Worm (Caenorhabditis elegans) whole organism, L4 larva: Measurements from ENCODE around the gene srj-44.

Experiments used
- D1046.2 ChIP-seq: fragments of 200-800 bp; sonication (Bioruptor generic); IDR thresholded peaks from 2 replicates; pipeline ENCODE4 v1.3.6; 2022; ENCODE audit warnings: missing genetic modification characterization, missing compliant biosample characterization
- F44E2.7 ChIP-seq: fragments of 200-800 bp; sonication (Bioruptor generic); IDR thresholded peaks from 2 replicates; pipeline ENCODE4 v2.1.2; 2022; ENCODE audit warnings: missing genetic modification characterization, missing compliant biosample characterization
- T20F7.1 ChIP-seq: fragments of 200-800 bp; sonication (Bioruptor generic); optimal IDR thresholded peaks from 2 replicates; lab custom pipeline; 2018; ENCODE audit warnings: mild to moderate bottlenecking, missing genetic modification characterization, missing compliant biosample characterization
- Y105C5A.15 ChIP-seq: fragments of 200-800 bp; sonication (Bioruptor generic); IDR thresholded peaks from 2 replicates; pipeline ENCODE4 v1.3.6; 2022; ENCODE audit warnings: missing genetic modification characterization, missing compliant biosample characterization
- Y48G9A.11 ChIP-seq: fragments of 200-800 bp; sonication (Bioruptor generic); IDR thresholded peaks from 2 replicates; pipeline ENCODE4 v1.3.6; 2022; ENCODE audit warnings: missing genetic modification reagents, missing genetic modification characterization, missing compliant biosample characterization
- Y75B8A.6 ChIP-seq: fragments of 200-800 bp; sonication (Bioruptor generic); IDR thresholded peaks from 2 replicates; pipeline ENCODE4 v1.3.6; 2022; ENCODE audit warnings: missing genetic modification reagents, missing genetic modification characterization, missing compliant biosample characterization
- ZK337.2 ChIP-seq: fragments of 200-800 bp; sonication (Bioruptor generic); IDR thresholded peaks from 2 replicates; pipeline ENCODE4 v1.3.6; 2022; ENCODE audit warnings: missing genetic modification reagents, missing genetic modification characterization, missing compliant biosample characterization
- aha-1 ChIP-seq: fragments of 150-350 bp; peaks from one replicate; lab custom pipeline; 2014; ENCODE audit warnings: missing biosample characterization, missing genetic modification characterization
- ceh-20 ChIP-seq: fragments of 200-800 bp; sonication (Bioruptor generic); IDR thresholded peaks from 2 replicates; pipeline ENCODE4 v1.3.6; 2022; ENCODE audit warnings: missing genetic modification reagents, missing genetic modification characterization, missing compliant biosample characterization
- ceh-28 ChIP-seq: fragments of 150-350 bp; optimal IDR thresholded peaks from 2 replicates; lab custom pipeline; 2014; ENCODE audit warnings: missing biosample characterization, missing genetic modification reagents, missing genetic modification characterization
- ces-1 ChIP-seq: fragments of 150-350 bp; sonication (generic microtip); optimal IDR thresholded peaks from 4 replicates; lab custom pipeline; 2014; ENCODE audit warnings: missing biosample characterization, missing genetic modification reagents, missing genetic modification characterization
- cey-2 ChIP-seq: sonication (generic microtip); optimal IDR thresholded peaks from 3 replicates; lab custom pipeline; 2017; ENCODE audit warnings: missing genetic modification characterization, mild to moderate bottlenecking, missing compliant biosample characterization, antibody characterized with exemption, borderline replicate concordance; ENCODE audit not compliant: insufficient read depth
- ctbp-1 ChIP-seq: fragments of 200-800 bp; sonication (Bioruptor generic); IDR thresholded peaks from 2 replicates; pipeline ENCODE4 v1.3.6; 2022; ENCODE audit warnings: missing genetic modification reagents, missing genetic modification characterization, missing compliant biosample characterization
- daf-12 ChIP-seq: fragments of 150-350 bp; optimal IDR thresholded peaks from 2 replicates; lab custom pipeline; 2014; ENCODE audit warnings: missing biosample characterization, missing genetic modification reagents, missing genetic modification characterization
- daf-16 ChIP-seq, 3 experiments: sonication (generic microtip); optimal IDR thresholded peaks; 2 replicates each; lab custom pipeline; 2016 to 2017; ENCODE audit warnings: missing genetic modification characterization in 3 of 3, missing genetic modification reagents in 3 of 3, mild to moderate bottlenecking in 2 of 3, missing compliant biosample characterization in 2 of 3, missing biosample characterization in 1 of 3, moderate library complexity in 1 of 3
- dmd-6 ChIP-seq: fragments of 200-800 bp; sonication (Bioruptor generic); IDR thresholded peaks from 2 replicates; pipeline ENCODE4 v1.3.6; 2022; ENCODE audit warnings: missing genetic modification reagents, missing genetic modification characterization, missing compliant biosample characterization
- dve-1 ChIP-seq: sonication (generic microtip); optimal IDR thresholded peaks from 2 replicates; lab custom pipeline; 2017; ENCODE audit warnings: antibody characterized with exemption, mild to moderate bottlenecking, missing genetic modification characterization, missing compliant biosample characterization; ENCODE audit not compliant: insufficient read depth
- egl-27 ChIP-seq: sonication (generic microtip); optimal IDR thresholded peaks from 3 replicates; lab custom pipeline; 2017; ENCODE audit warnings: missing biosample characterization, missing genetic modification reagents, missing genetic modification characterization
- hif-1 ChIP-seq, 2 experiments: sonication (generic microtip); optimal IDR thresholded peaks; 2 replicates each; lab custom pipeline; 2016 to 2017; ENCODE audit warnings: missing compliant biosample characterization in 2 of 2, missing genetic modification characterization in 2 of 2, missing genetic modification reagents in 2 of 2, missing genotype in 2 of 2, mild to moderate bottlenecking in 1 of 2
- hlh-11 ChIP-seq: fragments of 200-800 bp; sonication (Bioruptor generic); optimal IDR thresholded peaks from 2 replicates; lab custom pipeline; 2018; ENCODE audit warnings: mild to moderate bottlenecking, missing genetic modification characterization, missing compliant biosample characterization
- hlh-30 ChIP-seq: sonication (generic microtip); optimal IDR thresholded peaks from 2 replicates; lab custom pipeline; 2017; ENCODE audit warnings: antibody characterized with exemption, mild to moderate bottlenecking, missing genetic modification characterization, missing compliant biosample characterization; ENCODE audit not compliant: insufficient read depth
- lin-1 ChIP-seq: fragments of 200-800 bp; sonication (Bioruptor generic); IDR thresholded peaks from 2 replicates; pipeline ENCODE4 v1.3.6; 2022; ENCODE audit warnings: missing genetic modification reagents, missing genetic modification characterization, missing compliant biosample characterization
- lin-29 ChIP-seq: fragments of 200-800 bp; sonication (Bioruptor generic); IDR thresholded peaks from 2 replicates; pipeline ENCODE4 v1.3.6; 2022; ENCODE audit warnings: missing genetic modification reagents, missing genetic modification characterization, missing compliant biosample characterization
- lin-38 ChIP-seq: fragments of 200-800 bp; sonication (Bioruptor generic); IDR thresholded peaks from 2 replicates; pipeline ENCODE4 v1.3.6; 2022; ENCODE audit warnings: missing genetic modification reagents, missing genetic modification characterization, missing compliant biosample characterization
- lin-39 ChIP-seq: fragments of 150-350 bp; optimal IDR thresholded peaks from 2 replicates; lab custom pipeline; 2014; ENCODE audit warnings: missing biosample characterization, missing genetic modification reagents, missing genetic modification characterization
- lsy-2 ChIP-seq, 2 experiments: fragments of 150-350 bp in 1 of 2; sonication (generic microtip) in 1 of 2; optimal IDR thresholded peaks; 2 replicates each; lab custom pipeline; 2014 to 2017; ENCODE audit warnings: missing biosample characterization in 2 of 2, missing genetic modification characterization in 2 of 2
- mep-1 ChIP-seq: fragments of 150-350 bp; sonication (generic microtip); optimal IDR thresholded peaks from 3 replicates; lab custom pipeline; 2014; ENCODE audit warnings: missing biosample characterization, missing genetic modification characterization
- nhr-102 ChIP-seq: sonication (generic microtip); optimal IDR thresholded peaks from 2 replicates; lab custom pipeline; 2016; ENCODE audit warnings: mild to moderate bottlenecking, missing genetic modification characterization, moderate library complexity, missing compliant biosample characterization
- nhr-11 ChIP-seq: fragments of 150-350 bp; optimal IDR thresholded peaks from 2 replicates; lab custom pipeline; 2014; ENCODE audit warnings: missing biosample characterization, missing genetic modification characterization
- nhr-111 ChIP-seq: fragments of 200-800 bp; sonication (Bioruptor generic); optimal IDR thresholded peaks from 2 replicates; lab custom pipeline; 2018; ENCODE audit warnings: mild to moderate bottlenecking, missing genetic modification characterization, missing compliant biosample characterization
- nhr-237 ChIP-seq: sonication (generic microtip); optimal IDR thresholded peaks from 2 replicates; lab custom pipeline; 2017; ENCODE audit warnings: missing biosample characterization, missing genetic modification characterization
- nhr-28 ChIP-seq: fragments of 150-350 bp; optimal IDR thresholded peaks from 2 replicates; lab custom pipeline; 2014; ENCODE audit warnings: missing biosample characterization, missing genetic modification characterization
- nhr-41 ChIP-seq: fragments of 200-800 bp; sonication (Bioruptor generic); IDR thresholded peaks from 2 replicates; pipeline ENCODE4 v1.3.6; 2022; ENCODE audit warnings: missing genetic modification reagents, missing genetic modification characterization, missing compliant biosample characterization
- nhr-42 ChIP-seq: fragments of 200-800 bp; sonication (Bioruptor generic); IDR thresholded peaks from 2 replicates; pipeline ENCODE4 v1.3.6; 2022; ENCODE audit warnings: missing genetic modification characterization, missing compliant biosample characterization
- pha-4 ChIP-seq, 2 experiments: fragments of 150-350 bp in 1 of 2; fragments of 200-800 bp in 1 of 2; sonication (Bioruptor generic) in 1 of 2; IDR thresholded peaks in 1 of 2; optimal IDR thresholded peaks in 1 of 2; 2 replicates each; pipeline versions ENCODE4 v1.3.6 to Lab custom; 2014 to 2022; ENCODE audit warnings: missing genetic modification characterization in 2 of 2, missing genetic modification reagents in 2 of 2, missing biosample characterization in 1 of 2, missing compliant biosample characterization in 1 of 2
- php-3 ChIP-seq: fragments of 200-800 bp; sonication (Bioruptor generic); IDR thresholded peaks from 2 replicates; pipeline ENCODE4 v1.3.6; 2022; ENCODE audit warnings: missing genetic modification reagents, missing genetic modification characterization, missing compliant biosample characterization
- pqm-1 ChIP-seq: sonication (generic microtip); optimal IDR thresholded peaks from 2 replicates; lab custom pipeline; 2017; ENCODE audit warnings: missing biosample characterization, missing genetic modification characterization
- skn-1 ChIP-seq: fragments of 150-350 bp; optimal IDR thresholded peaks from 2 replicates; lab custom pipeline; 2014; ENCODE audit warnings: missing biosample characterization, missing genetic modification characterization
- snpc-4 ChIP-seq: fragments of 150-350 bp; optimal IDR thresholded peaks from 2 replicates; lab custom pipeline; 2014; ENCODE audit warnings: missing biosample characterization, missing genetic modification characterization
- spr-3 ChIP-seq: fragments of 200-800 bp; sonication (Bioruptor generic); optimal IDR thresholded peaks from 2 replicates; lab custom pipeline; 2018; ENCODE audit warnings: mild to moderate bottlenecking, missing genetic modification characterization, missing compliant biosample characterization
- tag-97 ChIP-seq: fragments of 200-800 bp; sonication (Bioruptor generic); IDR thresholded peaks from 2 replicates; pipeline ENCODE4 v1.3.6; 2022; ENCODE audit warnings: missing genetic modification characterization, missing compliant biosample characterization
- unc-62 ChIP-seq, 3 experiments: fragments of 150-350 bp in 1 of 3; sonication (generic microtip); optimal IDR thresholded peaks in 2 of 3; peaks in 1 of 3; 1 replicate in 1 of 3; 2 replicates in 2 of 3; lab custom pipeline; 2014 to 2017; ENCODE audit warnings: missing biosample characterization in 3 of 3, missing genetic modification characterization in 3 of 3, missing genetic modification reagents in 3 of 3, missing genotype in 1 of 3
- zip-11 ChIP-seq: fragments of 200-800 bp; sonication (Bioruptor generic); IDR thresholded peaks from 2 replicates; pipeline ENCODE4 v1.3.6; 2022; ENCODE audit warnings: missing genetic modification characterization, missing compliant biosample characterization

The srj-44 gene

ce11 chrV:2876188-2876831, 30.6 kb upstream of the srj-44 start:
- TF ChIP-seq hif-1 (tag; optimal IDR thresholded peaks at IDR 0.05; lab: Kevin White, UChicago) (no peak), skn-1 (tag; lab: Kevin White, UChicago) (no peak), lin-1 (GFP tag; lab: Robert Waterston, UW) (no peak), php-3 (GFP tag; lab: Robert Waterston, UW) (0 out of 2 replicates have a peak, but pooled peaks have one; percentile 13), Y105C5A.15 (no peak), aha-1 (peak; percentile 65), cey-2 (tag; lab: Kevin White, UChicago) (no peak), ceh-20 (no peak), unc-62 (GFP tag; optimal IDR thresholded peaks at IDR 0.05 in 1 of 2; lab: Kevin White, UChicago) (peak in 1 of 2 experiments; percentile 76), unc-62 (tag; optimal IDR thresholded peaks at IDR 0.05; lab: Kevin White, UChicago) (no peak), ZK337.2 (GFP tag; lab: Robert Waterston, UW) (no peak), Y75B8A.6 (GFP tag; lab: Robert Waterston, UW) (no peak), pha-4 (GFP tag; IDR thresholded peaks at IDR 0.05; lab: Robert Waterston, UW) (no peak), pha-4 (tag; optimal IDR thresholded peaks at IDR 0.05; lab: Kevin White, UChicago) (no peak), spr-3 (GFP tag; lab: Kevin White, UChicago) (no peak), dmd-6 (no peak)

- TF ChIP-seq mep-1 (tag; lab: Kevin White, UChicago): peak; percentile 16
- TF ChIP-seq daf-16 (GFP tag; optimal IDR thresholded peaks at IDR 0.05; lab: Kevin White, UChicago): no peak
- peak; percentile 48 for TF ChIP-seq daf-16 (tag; optimal IDR thresholded peaks at IDR 0.05; lab: Kevin White, UChicago)
- peak; percentile 25 for TF ChIP-seq pqm-1 (tag; lab: Kevin White, UChicago)
- TF ChIP-seq lin-1 (GFP tag; lab: Robert Waterston, UW): no peak
- no peak for TF ChIP-seq tag-97 (GFP tag; lab: Robert Waterston, UW)
- TF ChIP-seq dve-1 (tag; lab: Kevin White, UChicago): peak; percentile 74
- TF ChIP-seq lin-29 (GFP tag; lab: Robert Waterston, UW): no peak
- TF ChIP-seq php-3 (GFP tag; lab: Robert Waterston, UW): peak; percentile 56; the same call in 1 of the 2 replicates
- TF ChIP-seq nhr-11 (tag; lab: Kevin White, UChicago): no peak
- peak; percentile 37 for TF ChIP-seq hlh-11 (tag; lab: Kevin White, UChicago)
- TF ChIP-seq dmd-6: peak; percentile 72
Measured at ce11 chrV:2875422-2875821, 29.8 kb upstream of the srj-44 start, which contains the start of gene folt-2. Gene folt-2 (minus strand): TSS chrV:2875600.

ce11 chrV:2872947-2873346, 27.3 kb upstream of the srj-44 start:
- TF ChIP-seq Y48G9A.11 (no peak), pha-4 (GFP tag; IDR thresholded peaks at IDR 0.05; lab: Robert Waterston, UW) (no peak), pha-4 (tag; optimal IDR thresholded peaks at IDR 0.05; lab: Kevin White, UChicago) (no peak), nhr-42 (GFP tag; lab: Robert Waterston, UW) (no peak), ceh-28 (tag; lab: Kevin White, UChicago) (no peak), nhr-237 (tag; lab: Kevin White, UChicago) (no peak), lin-39 (tag; lab: Kevin White, UChicago) (no peak), snpc-4 (tag; lab: Kevin White, UChicago) (no peak), nhr-41 (GFP tag; lab: Robert Waterston, UW) (no peak), lsy-2 (tag; optimal IDR thresholded peaks at IDR 0.05; lab: Kevin White, UChicago) (no peak), nhr-102 (tag; lab: Kevin White, UChicago) (peak; percentile 17), spr-3 (GFP tag; lab: Kevin White, UChicago) (no peak), pqm-1 (tag; lab: Kevin White, UChicago) (no peak), lin-38 (GFP tag; lab: Robert Waterston, UW) (no peak), nhr-28 (tag; lab: Kevin White, UChicago) (no peak), daf-12 (tag; lab: Kevin White, UChicago) (no peak), hlh-30 (no peak), D1046.2 (GFP tag; lab: Robert Waterston, UW) (no peak), nhr-111 (GFP tag; lab: Kevin White, UChicago) (no peak), egl-27 (tag; lab: Kevin White, UChicago) (no peak), ctbp-1 (no peak), lin-29 (GFP tag; lab: Robert Waterston, UW) (no peak), unc-62 (GFP tag; optimal IDR thresholded peaks at IDR 0.05 in 1 of 2; lab: Kevin White, UChicago) (peak in 1 of 2 experiments; percentile 88), unc-62 (tag; optimal IDR thresholded peaks at IDR 0.05; lab: Kevin White, UChicago) (no peak), zip-11 (GFP tag; lab: Robert Waterston, UW) (no peak), F44E2.7 (GFP tag; lab: Robert Waterston, UW) (0 out of 2 replicates have a peak, but pooled peaks have one; percentile 18), T20F7.1 (no peak), ces-1 (GFP tag; lab: Kevin White, UChicago) (no peak)
